Worm (Caenorhabditis elegans) whole organism, L4 larva: ENCODE results near the gene T01C3.2.

Experiments used
- F26F4.8 ChIP-seq: fragments of 200-800 bp; sonication (Bioruptor generic); conservative IDR thresholded peaks from 2 replicates; pipeline ENCODE4 v1.3.6; 2022; ENCODE audit warnings: missing genetic modification characterization, missing compliant biosample characterization
- R02D3.7 ChIP-seq: fragments of 150-350 bp; sonication (generic microtip); optimal IDR thresholded peaks from 3 replicates; lab custom pipeline; 2014; ENCODE audit warnings: missing biosample characterization, missing genetic modification characterization
- T20F7.1 ChIP-seq: fragments of 200-800 bp; sonication (Bioruptor generic); optimal IDR thresholded peaks from 2 replicates; lab custom pipeline; 2018; ENCODE audit warnings: mild to moderate bottlenecking, missing genetic modification characterization, missing compliant biosample characterization
- Y48G9A.11 ChIP-seq: fragments of 200-800 bp; sonication (Bioruptor generic); IDR thresholded peaks from 2 replicates; pipeline ENCODE4 v1.3.6; 2022; ENCODE audit warnings: missing genetic modification reagents, missing genetic modification characterization, missing compliant biosample characterization
- Y75B8A.6 ChIP-seq: fragments of 200-800 bp; sonication (Bioruptor generic); IDR thresholded peaks from 2 replicates; pipeline ENCODE4 v1.3.6; 2022; ENCODE audit warnings: missing genetic modification reagents, missing genetic modification characterization, missing compliant biosample characterization
- ceh-28 ChIP-seq: fragments of 150-350 bp; optimal IDR thresholded peaks from 2 replicates; lab custom pipeline; 2014; ENCODE audit warnings: missing biosample characterization, missing genetic modification reagents, missing genetic modification characterization
- ceh-62 ChIP-seq: sonication (generic microtip); optimal IDR thresholded peaks from 2 replicates; lab custom pipeline; 2017; ENCODE audit warnings: missing biosample characterization, missing genetic modification characterization
- ceh-82 ChIP-seq: sonication (generic microtip); optimal IDR thresholded peaks from 2 replicates; lab custom pipeline; 2017; ENCODE audit warnings: missing biosample characterization, missing genetic modification characterization
- cey-2 ChIP-seq: sonication (generic microtip); optimal IDR thresholded peaks from 3 replicates; lab custom pipeline; 2017; ENCODE audit warnings: missing genetic modification characterization, mild to moderate bottlenecking, missing compliant biosample characterization, antibody characterized with exemption, borderline replicate concordance; ENCODE audit not compliant: insufficient read depth
- daf-16 ChIP-seq, 3 experiments: sonication (generic microtip); optimal IDR thresholded peaks; 2 replicates each; lab custom pipeline; 2016 to 2017; ENCODE audit warnings: missing genetic modification characterization in 3 of 3, missing genetic modification reagents in 3 of 3, mild to moderate bottlenecking in 2 of 3, missing compliant biosample characterization in 2 of 3, missing biosample characterization in 1 of 3, moderate library complexity in 1 of 3
- dpl-1 ChIP-seq: fragments of 150-350 bp; optimal IDR thresholded peaks from 2 replicates; lab custom pipeline; 2014; ENCODE audit warnings: missing biosample characterization, missing genetic modification reagents, missing genetic modification characterization
- dve-1 ChIP-seq: sonication (generic microtip); optimal IDR thresholded peaks from 2 replicates; lab custom pipeline; 2017; ENCODE audit warnings: antibody characterized with exemption, mild to moderate bottlenecking, missing genetic modification characterization, missing compliant biosample characterization; ENCODE audit not compliant: insufficient read depth
- egl-43 ChIP-seq: fragments of 200-800 bp; sonication (Bioruptor generic); IDR thresholded peaks from 2 replicates; pipeline ENCODE4 v1.3.6; 2022; ENCODE audit warnings: missing genetic modification reagents, missing genetic modification characterization, missing compliant biosample characterization
- lin-13 ChIP-seq: fragments of 150-350 bp; optimal IDR thresholded peaks from 2 replicates; lab custom pipeline; 2014; ENCODE audit warnings: missing biosample characterization, missing genetic modification reagents, missing genetic modification characterization
- lin-15B ChIP-seq: fragments of 150-350 bp; sonication (generic microtip); optimal IDR thresholded peaks from 3 replicates; lab custom pipeline; 2014; ENCODE audit warnings: missing biosample characterization, missing genetic modification characterization
- lin-29 ChIP-seq: fragments of 200-800 bp; sonication (Bioruptor generic); IDR thresholded peaks from 2 replicates; pipeline ENCODE4 v1.3.6; 2022; ENCODE audit warnings: missing genetic modification reagents, missing genetic modification characterization, missing compliant biosample characterization
- lin-38 ChIP-seq: fragments of 200-800 bp; sonication (Bioruptor generic); IDR thresholded peaks from 2 replicates; pipeline ENCODE4 v1.3.6; 2022; ENCODE audit warnings: missing genetic modification reagents, missing genetic modification characterization, missing compliant biosample characterization
- lin-39 ChIP-seq: fragments of 150-350 bp; optimal IDR thresholded peaks from 2 replicates; lab custom pipeline; 2014; ENCODE audit warnings: missing biosample characterization, missing genetic modification reagents, missing genetic modification characterization
- lsy-2 ChIP-seq, 2 experiments: fragments of 150-350 bp in 1 of 2; sonication (generic microtip) in 1 of 2; optimal IDR thresholded peaks; 2 replicates each; lab custom pipeline; 2014 to 2017; ENCODE audit warnings: missing biosample characterization in 2 of 2, missing genetic modification characterization in 2 of 2
- mep-1 ChIP-seq: fragments of 150-350 bp; sonication (generic microtip); optimal IDR thresholded peaks from 3 replicates; lab custom pipeline; 2014; ENCODE audit warnings: missing biosample characterization, missing genetic modification characterization
- mes-2 ChIP-seq: sonication (generic microtip); optimal IDR thresholded peaks from 2 replicates; lab custom pipeline; 2016; ENCODE audit warnings: missing genotype, mild to moderate bottlenecking, missing genetic modification characterization, missing compliant biosample characterization; ENCODE audit not compliant: poor library complexity, severe bottlenecking
- mxl-3 ChIP-seq: fragments of 200-800 bp; sonication (Bioruptor generic); optimal IDR thresholded peaks from 2 replicates; lab custom pipeline; 2018; ENCODE audit warnings: mild to moderate bottlenecking, missing genetic modification characterization, missing compliant biosample characterization
- nhr-102 ChIP-seq: sonication (generic microtip); optimal IDR thresholded peaks from 2 replicates; lab custom pipeline; 2016; ENCODE audit warnings: mild to moderate bottlenecking, missing genetic modification characterization, moderate library complexity, missing compliant biosample characterization
- nhr-11 ChIP-seq: fragments of 150-350 bp; optimal IDR thresholded peaks from 2 replicates; lab custom pipeline; 2014; ENCODE audit warnings: missing biosample characterization, missing genetic modification characterization
- nhr-28 ChIP-seq: fragments of 150-350 bp; optimal IDR thresholded peaks from 2 replicates; lab custom pipeline; 2014; ENCODE audit warnings: missing biosample characterization, missing genetic modification characterization
- nhr-6 ChIP-seq: fragments of 150-350 bp; optimal IDR thresholded peaks from 2 replicates; lab custom pipeline; 2014; ENCODE audit warnings: missing biosample characterization, missing genetic modification characterization
- nhr-77 ChIP-seq: fragments of 150-350 bp; optimal IDR thresholded peaks from 2 replicates; lab custom pipeline; 2014; ENCODE audit warnings: missing biosample characterization, missing genetic modification characterization
- rbr-2 ChIP-seq: sonication (generic microtip); optimal IDR thresholded peaks from 2 replicates; lab custom pipeline; 2016; ENCODE audit warnings: missing genotype, missing genetic modification characterization, missing compliant biosample characterization
- skn-1 ChIP-seq: fragments of 150-350 bp; optimal IDR thresholded peaks from 2 replicates; lab custom pipeline; 2014; ENCODE audit warnings: missing biosample characterization, missing genetic modification characterization
- spr-1 ChIP-seq: sonication (generic microtip); optimal IDR thresholded peaks from 2 replicates; lab custom pipeline; 2016; ENCODE audit warnings: mild to moderate bottlenecking, missing genetic modification characterization, missing compliant biosample characterization
- spr-3 ChIP-seq: fragments of 200-800 bp; sonication (Bioruptor generic); optimal IDR thresholded peaks from 2 replicates; lab custom pipeline; 2018; ENCODE audit warnings: mild to moderate bottlenecking, missing genetic modification characterization, missing compliant biosample characterization
- unc-39 ChIP-seq: sonication (generic microtip); optimal IDR thresholded peaks from 2 replicates; lab custom pipeline; 2017; ENCODE audit warnings: missing biosample characterization, missing genetic modification characterization
- unc-62 ChIP-seq, 3 experiments: fragments of 150-350 bp in 1 of 3; sonication (generic microtip); optimal IDR thresholded peaks in 2 of 3; peaks in 1 of 3; 1 replicate in 1 of 3; 2 replicates in 2 of 3; lab custom pipeline; 2014 to 2017; ENCODE audit warnings: missing biosample characterization in 3 of 3, missing genetic modification characterization in 3 of 3, missing genetic modification reagents in 3 of 3, missing genotype in 1 of 3
- ztf-7 ChIP-seq: fragments of 150-350 bp; optimal IDR thresholded peaks from 2 replicates; lab custom pipeline; 2014; ENCODE audit warnings: missing biosample characterization, missing genetic modification characterization

The T01C3.2 gene

DNA sequence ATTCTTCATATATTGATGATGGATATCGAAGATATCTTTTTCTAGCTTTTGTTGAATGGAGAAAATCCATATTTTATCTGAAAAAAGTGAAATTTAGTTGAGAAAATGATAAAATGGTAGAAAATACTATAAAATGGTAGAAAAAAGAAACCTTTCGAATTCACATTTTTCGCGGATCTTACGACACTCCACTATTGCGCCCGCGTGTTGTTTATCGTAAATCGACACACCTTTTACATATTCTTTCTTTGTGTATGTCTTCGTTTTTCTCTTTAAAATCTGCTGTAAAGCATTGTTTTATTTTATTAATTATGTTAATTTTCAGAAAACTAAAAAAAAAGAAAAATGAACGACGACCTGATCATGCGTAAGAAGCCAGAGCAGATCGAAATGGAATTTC, at the start of gene T01C3.2, which contains the start of gene cdt-2:
T01C3.2 (plus strand) TSS at position 326 of the 400 bp plus-strand sequence.
cdt-2 (minus strand) TSS at position 284 of the 400 bp plus-strand sequence.
- TF ChIP-seq dpl-1 (GFP tag; lab: Kevin White, UChicago) (peak; percentile 83), lin-29 (GFP tag; lab: Robert Waterston, UW) (no peak), Y48G9A.11 (GFP tag; lab: Robert Waterston, UW) (peak; percentile 93), dve-1 (tag; lab: Kevin White, UChicago) (peak; percentile 31), lin-38 (GFP tag; lab: Robert Waterston, UW) (peak; percentile 48), mes-2 (tag; lab: Kevin White, UChicago) (peak; percentile 51), nhr-28 (tag; lab: Kevin White, UChicago) (no peak), nhr-6 (tag; lab: Kevin White, UChicago) (no peak), egl-43 (GFP tag; lab: Robert Waterston, UW) (no peak), lsy-2 (tag; optimal IDR thresholded peaks at IDR 0.05; lab: Kevin White, UChicago) (peak in 1 of 2 experiments; percentile 58), R02D3.7 (peak; percentile 70), daf-16 (GFP tag; optimal IDR thresholded peaks at IDR 0.05; lab: Kevin White, UChicago) (no peak), daf-16 (tag; optimal IDR thresholded peaks at IDR 0.05; lab: Kevin White, UChicago) (peak; percentile 32), T20F7.1 (peak; percentile 95)

DNA sequence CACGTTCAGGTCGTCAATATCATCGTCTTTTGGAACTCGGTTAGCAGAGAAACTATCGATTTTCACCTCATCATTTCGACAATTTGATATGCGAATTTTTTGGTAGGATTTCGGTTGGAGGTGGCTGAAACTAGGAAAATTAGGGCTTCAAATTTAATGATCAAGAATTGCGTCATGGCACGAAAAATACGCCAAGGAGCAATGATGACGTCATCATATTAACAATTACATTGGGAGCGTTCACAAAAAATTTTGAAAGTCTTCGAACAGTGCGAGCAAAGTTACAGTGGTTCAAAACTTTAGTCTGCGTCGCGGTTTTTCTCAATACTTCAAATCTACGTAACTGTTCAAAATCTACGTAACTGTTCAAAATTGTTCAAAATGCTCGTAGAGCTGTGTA, 48.1 kb upstream of the T01C3.2 start:
- no peak for TF ChIP-seq ceh-82 (tag; lab: Kevin White, UChicago)
- TF ChIP-seq F26F4.8 (GFP tag; lab: Robert Waterston, UW) = no peak
- TF ChIP-seq spr-1 (tag; lab: Kevin White, UChicago) = no peak
- TF ChIP-seq lin-13 (GFP tag; lab: Kevin White, UChicago) = no peak
- TF ChIP-seq lin-15B (tag; lab: Kevin White, UChicago) = no peak
- no peak for TF ChIP-seq lin-39 (tag; lab: Kevin White, UChicago)
- TF ChIP-seq ceh-62 (tag; lab: Kevin White, UChicago) = no peak
- TF ChIP-seq rbr-2 (tag; lab: Kevin White, UChicago) = no peak
- TF ChIP-seq Y75B8A.6 (GFP tag; lab: Robert Waterston, UW) = no peak
- no peak for TF ChIP-seq unc-39 (tag; lab: Kevin White, UChicago)
- no peak for TF ChIP-seq nhr-77 (tag; lab: Kevin White, UChicago)
- TF ChIP-seq nhr-11 = no peak
- no peak for TF ChIP-seq mep-1 (tag; lab: Kevin White, UChicago)
- no peak for TF ChIP-seq mxl-3 (GFP tag; lab: Kevin White, UChicago)
- no peak for TF ChIP-seq T20F7.1
- TF ChIP-seq nhr-102 (tag; lab: Kevin White, UChicago) = no peak
- TF ChIP-seq cey-2 (tag; lab: Kevin White, UChicago) = no peak
- TF ChIP-seq, all 104 proteins: peak for 0

DNA sequence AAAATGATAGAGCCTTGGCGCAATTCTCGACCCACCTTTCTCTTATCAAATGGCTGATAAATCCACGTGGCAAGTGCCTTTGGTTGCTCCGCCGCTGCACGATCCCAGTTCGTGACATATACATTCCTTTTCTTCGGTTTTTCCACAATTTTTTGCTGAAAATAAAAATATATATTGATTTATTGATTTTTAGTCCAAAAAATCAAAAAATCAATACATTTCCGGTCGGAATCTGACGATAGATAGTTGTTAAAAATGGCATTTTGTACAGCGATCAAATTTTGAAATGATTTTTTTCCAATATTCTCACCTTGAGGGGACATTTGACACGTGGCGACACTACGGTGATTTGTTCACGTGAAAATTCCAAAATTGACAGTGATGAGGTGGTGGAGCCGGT, 47.2 kb upstream of the T01C3.2 start:
- TF ChIP-seq ztf-7 (tag; lab: Kevin White, UChicago) (no peak), ceh-28 (tag; lab: Kevin White, UChicago) (peak; percentile 86)
- TF ChIP-seq, all 104 proteins: peak for 1

DNA sequence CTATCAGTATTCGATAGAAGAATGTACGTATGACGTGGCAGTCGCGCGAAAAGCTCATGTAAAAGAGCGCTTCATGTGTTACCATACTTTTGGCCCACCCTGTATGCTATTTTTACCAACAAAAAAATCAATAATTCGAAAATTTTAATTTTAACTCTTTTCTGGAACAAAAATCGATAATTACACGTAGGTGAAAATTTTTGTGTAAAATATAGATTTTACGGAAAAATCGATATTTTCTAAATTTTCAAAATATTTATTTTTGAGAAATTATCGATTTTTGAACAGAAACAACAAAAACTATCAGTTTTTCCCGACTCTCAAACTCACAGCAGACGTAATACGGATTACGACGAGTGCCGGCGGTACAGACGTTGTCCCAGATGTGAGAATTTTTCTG, 45.8 kb upstream of the T01C3.2 start:
- TF ChIP-seq unc-62 (GFP tag; optimal IDR thresholded peaks at IDR 0.05 in 1 of 2; lab: Kevin White, UChicago) (no peak), unc-62 (tag; optimal IDR thresholded peaks at IDR 0.05; lab: Kevin White, UChicago) (no peak), spr-3 (no peak), skn-1 (tag; lab: Kevin White, UChicago) (no peak), ceh-28 (tag; lab: Kevin White, UChicago) (peak; percentile 53), mep-1 (tag; lab: Kevin White, UChicago) (no peak)
